Worm (Caenorhabditis elegans) whole organism, L4 larva: ENCODE data around the gene nep-9.
A peak's percentile ranks its signal among the peaks of the same experiment; 100 is the strongest.

ENCODE experiments used
- D1046.2 ChIP-seq: fragments of 200-800 bp; sonication (Bioruptor generic); IDR thresholded peaks from 2 replicates; pipeline ENCODE4 v1.3.6; 2022; ENCODE audit warnings: missing genetic modification characterization, missing compliant biosample characterization
- F37D6.2 ChIP-seq: sonication (generic microtip); optimal IDR thresholded peaks from 2 replicates; lab custom pipeline; 2016; ENCODE audit warnings: mild to moderate bottlenecking, missing genetic modification characterization, missing compliant biosample characterization
- T20F7.1 ChIP-seq: fragments of 200-800 bp; sonication (Bioruptor generic); optimal IDR thresholded peaks from 2 replicates; lab custom pipeline; 2018; ENCODE audit warnings: mild to moderate bottlenecking, missing genetic modification characterization, missing compliant biosample characterization
- Y48G9A.11 ChIP-seq: fragments of 200-800 bp; sonication (Bioruptor generic); IDR thresholded peaks from 2 replicates; pipeline ENCODE4 v1.3.6; 2022; ENCODE audit warnings: missing genetic modification reagents, missing genetic modification characterization, missing compliant biosample characterization
- Y75B8A.6 ChIP-seq: fragments of 200-800 bp; sonication (Bioruptor generic); IDR thresholded peaks from 2 replicates; pipeline ENCODE4 v1.3.6; 2022; ENCODE audit warnings: missing genetic modification reagents, missing genetic modification characterization, missing compliant biosample characterization
- ZK337.2 ChIP-seq: fragments of 200-800 bp; sonication (Bioruptor generic); IDR thresholded peaks from 2 replicates; pipeline ENCODE4 v1.3.6; 2022; ENCODE audit warnings: missing genetic modification reagents, missing genetic modification characterization, missing compliant biosample characterization
- ZK546.5 ChIP-seq, 2 experiments: sonication (generic microtip); optimal IDR thresholded peaks; 2 replicates each; lab custom pipeline; 2017; ENCODE audit warnings: missing biosample characterization in 2 of 2, missing genetic modification characterization in 2 of 2
- aha-1 ChIP-seq: fragments of 150-350 bp; peaks from one replicate; lab custom pipeline; 2014; ENCODE audit warnings: missing biosample characterization, missing genetic modification characterization
- aly-2 ChIP-seq: sonication (generic microtip); optimal IDR thresholded peaks from 2 replicates; lab custom pipeline; 2018; ENCODE audit warnings: missing biosample characterization, missing genetic modification characterization
- ama-1 ChIP-seq: fragments of 150-350 bp; optimal IDR thresholded peaks from 2 replicates; lab custom pipeline; 2014; ENCODE audit warnings: inconsistent platforms, mixed read lengths
- arid-1 ChIP-seq: fragments of 200-800 bp; sonication (Bioruptor generic); conservative IDR thresholded peaks from 2 replicates; pipeline ENCODE4 v1.3.6; 2022; ENCODE audit warnings: missing genetic modification reagents, missing genetic modification characterization, missing compliant biosample characterization
- attf-4 ChIP-seq: sonication (generic microtip); optimal IDR thresholded peaks from 3 replicates; lab custom pipeline; 2017; ENCODE audit warnings: missing biosample characterization, missing genetic modification characterization
- ceh-28 ChIP-seq: fragments of 150-350 bp; optimal IDR thresholded peaks from 2 replicates; lab custom pipeline; 2014; ENCODE audit warnings: missing biosample characterization, missing genetic modification reagents, missing genetic modification characterization
- ceh-44 ChIP-seq: fragments of 200-800 bp; sonication (Bioruptor generic); IDR thresholded peaks from 2 replicates; pipeline ENCODE4 v1.3.6; 2022; ENCODE audit warnings: missing genetic modification reagents, missing genetic modification characterization, missing compliant biosample characterization
- cey-2 ChIP-seq: sonication (generic microtip); optimal IDR thresholded peaks from 3 replicates; lab custom pipeline; 2017; ENCODE audit warnings: missing genetic modification characterization, mild to moderate bottlenecking, missing compliant biosample characterization, antibody characterized with exemption, borderline replicate concordance; ENCODE audit not compliant: insufficient read depth
- daf-19 ChIP-seq: fragments of 200-800 bp; sonication (Bioruptor generic); conservative IDR thresholded peaks from 2 replicates; pipeline ENCODE4 v1.3.6; 2022; ENCODE audit warnings: missing genetic modification characterization, missing compliant biosample characterization
- duxl-1 ChIP-seq: sonication (generic microtip); optimal IDR thresholded peaks from 2 replicates; lab custom pipeline; 2016; ENCODE audit warnings: mild to moderate bottlenecking, missing genetic modification characterization, moderate library complexity, missing compliant biosample characterization; ENCODE audit not compliant: poor library complexity
- fkh-10 ChIP-seq: fragments of 150-350 bp; optimal IDR thresholded peaks from 2 replicates; lab custom pipeline; 2014; ENCODE audit warnings: missing biosample characterization, missing genetic modification reagents, missing genetic modification characterization
- fos-1 ChIP-seq: fragments of 150-350 bp; optimal IDR thresholded peaks from 2 replicates; lab custom pipeline; 2014; ENCODE audit warnings: missing biosample characterization, missing genetic modification characterization
- gei-8 ChIP-seq: fragments of 200-800 bp; sonication (Bioruptor generic); optimal IDR thresholded peaks from 2 replicates; lab custom pipeline; 2018; ENCODE audit warnings: mild to moderate bottlenecking, missing genetic modification characterization, missing compliant biosample characterization
- hlh-30 ChIP-seq: sonication (generic microtip); optimal IDR thresholded peaks from 2 replicates; lab custom pipeline; 2017; ENCODE audit warnings: antibody characterized with exemption, mild to moderate bottlenecking, missing genetic modification characterization, missing compliant biosample characterization; ENCODE audit not compliant: insufficient read depth
- hmg-1.1 ChIP-seq: fragments of 200-800 bp; sonication (Bioruptor generic); IDR thresholded peaks from 2 replicates; pipeline ENCODE4 v1.3.6; 2022; ENCODE audit warnings: missing genetic modification reagents, missing genetic modification characterization, missing compliant biosample characterization
- lim-7 ChIP-seq: fragments of 200-800 bp; sonication (Bioruptor generic); IDR thresholded peaks from 2 replicates; pipeline ENCODE4 v1.3.6; 2022; ENCODE audit warnings: missing genetic modification characterization, missing compliant biosample characterization
- lin-13 ChIP-seq: fragments of 150-350 bp; optimal IDR thresholded peaks from 2 replicates; lab custom pipeline; 2014; ENCODE audit warnings: missing biosample characterization, missing genetic modification reagents, missing genetic modification characterization
- lin-15B ChIP-seq: fragments of 150-350 bp; sonication (generic microtip); optimal IDR thresholded peaks from 3 replicates; lab custom pipeline; 2014; ENCODE audit warnings: missing biosample characterization, missing genetic modification characterization
- madf-9 ChIP-seq: fragments of 200-800 bp; sonication (Bioruptor generic); conservative IDR thresholded peaks from 2 replicates; pipeline ENCODE4 v1.3.6; 2022; ENCODE audit warnings: missing genetic modification reagents, missing genetic modification characterization, missing compliant biosample characterization
- mep-1 ChIP-seq: fragments of 150-350 bp; sonication (generic microtip); optimal IDR thresholded peaks from 3 replicates; lab custom pipeline; 2014; ENCODE audit warnings: missing biosample characterization, missing genetic modification characterization
- nhr-10 ChIP-seq: fragments of 150-350 bp; optimal IDR thresholded peaks from 2 replicates; lab custom pipeline; 2014; ENCODE audit warnings: missing biosample characterization, missing genetic modification characterization
- nhr-111 ChIP-seq: fragments of 200-800 bp; sonication (Bioruptor generic); optimal IDR thresholded peaks from 2 replicates; lab custom pipeline; 2018; ENCODE audit warnings: mild to moderate bottlenecking, missing genetic modification characterization, missing compliant biosample characterization
- nhr-48 ChIP-seq: sonication (generic microtip); optimal IDR thresholded peaks from 2 replicates; lab custom pipeline; 2016; ENCODE audit warnings: mild to moderate bottlenecking, missing genetic modification characterization, missing compliant biosample characterization
- pha-4 ChIP-seq, 2 experiments: fragments of 150-350 bp in 1 of 2; fragments of 200-800 bp in 1 of 2; sonication (Bioruptor generic) in 1 of 2; IDR thresholded peaks in 1 of 2; optimal IDR thresholded peaks in 1 of 2; 2 replicates each; pipeline versions ENCODE4 v1.3.6 to Lab custom; 2014 to 2022; ENCODE audit warnings: missing genetic modification characterization in 2 of 2, missing genetic modification reagents in 2 of 2, missing biosample characterization in 1 of 2, missing compliant biosample characterization in 1 of 2
- php-3 ChIP-seq: fragments of 200-800 bp; sonication (Bioruptor generic); IDR thresholded peaks from 2 replicates; pipeline ENCODE4 v1.3.6; 2022; ENCODE audit warnings: missing genetic modification reagents, missing genetic modification characterization, missing compliant biosample characterization
- pqm-1 ChIP-seq: sonication (generic microtip); optimal IDR thresholded peaks from 2 replicates; lab custom pipeline; 2017; ENCODE audit warnings: missing biosample characterization, missing genetic modification characterization
- rbr-2 ChIP-seq: sonication (generic microtip); optimal IDR thresholded peaks from 2 replicates; lab custom pipeline; 2016; ENCODE audit warnings: missing genotype, missing genetic modification characterization, missing compliant biosample characterization
- snpc-1.2 ChIP-seq: fragments of 200-800 bp; sonication (Bioruptor generic); IDR thresholded peaks from 2 replicates; pipeline ENCODE4 v1.3.6; 2022; ENCODE audit warnings: missing genetic modification reagents, missing genetic modification characterization, missing compliant biosample characterization
- spr-1 ChIP-seq: sonication (generic microtip); optimal IDR thresholded peaks from 2 replicates; lab custom pipeline; 2016; ENCODE audit warnings: mild to moderate bottlenecking, missing genetic modification characterization, missing compliant biosample characterization
- tag-97 ChIP-seq: fragments of 200-800 bp; sonication (Bioruptor generic); IDR thresholded peaks from 2 replicates; pipeline ENCODE4 v1.3.6; 2022; ENCODE audit warnings: missing genetic modification characterization, missing compliant biosample characterization
- unc-130 ChIP-seq: sonication (generic microtip); optimal IDR thresholded peaks from 2 replicates; lab custom pipeline; 2016; ENCODE audit warnings: missing genetic modification reagents, missing genetic modification characterization, missing compliant biosample characterization
- zag-1 ChIP-seq: fragments of 150-350 bp; optimal IDR thresholded peaks from 2 replicates; lab custom pipeline; 2014; ENCODE audit warnings: missing biosample characterization, missing genetic modification characterization
- zfp-2 ChIP-seq: sonication (generic microtip); optimal IDR thresholded peaks from 2 replicates; lab custom pipeline; 2016; ENCODE audit warnings: mild to moderate bottlenecking, missing genetic modification characterization, missing compliant biosample characterization

nep-9 gene

ce11 chrII:3374779-3375178 lies 24.3 kb downstream of the nep-9 start, which contains the start of gene bath-10:
Gene bath-10 (plus strand): TSS chrII:3375079.
- TF ChIP-seq tag-97 (GFP tag; lab: Robert Waterston, UW) (no peak), fos-1 (tag; lab: Kevin White, UChicago) (no peak), cey-2 (tag; lab: Kevin White, UChicago) (no peak), zfp-2 (tag; lab: Kevin White, UChicago) (no peak), madf-9 (no peak)

ce11 chrII:3373875-3374274 lies 25.2 kb downstream of the nep-9 start:
- TF ChIP-seq spr-1 (tag; lab: Kevin White, UChicago) = no peak
- TF ChIP-seq gei-8 (GFP tag; lab: Kevin White, UChicago) = no peak
- no peak for TF ChIP-seq hlh-30 (tag; lab: Kevin White, UChicago)
- TF ChIP-seq attf-4 = no peak
- no peak for TF ChIP-seq daf-19 (GFP tag; lab: Robert Waterston, UW)
- no peak for TF ChIP-seq rbr-2 (tag; lab: Kevin White, UChicago)
- no peak for TF ChIP-seq lin-15B (tag; lab: Kevin White, UChicago)
- no peak for TF ChIP-seq Y75B8A.6 (GFP tag; lab: Robert Waterston, UW)
- TF ChIP-seq unc-130 (GFP tag; lab: Kevin White, UChicago) = no peak
- no peak for TF ChIP-seq fkh-10 (GFP tag; lab: Kevin White, UChicago)
- TF ChIP-seq zfp-2 (tag; lab: Kevin White, UChicago) = no peak
- no peak for TF ChIP-seq tag-97 (GFP tag; lab: Robert Waterston, UW)
- TF ChIP-seq Y48G9A.11 (GFP tag; lab: Robert Waterston, UW) = no peak
- TF ChIP-seq zag-1 = no peak
- TF ChIP-seq F37D6.2 (tag; lab: Kevin White, UChicago) = no peak
- TF ChIP-seq aly-2 (tag; lab: Kevin White, UChicago) = no peak
- no peak for TF ChIP-seq nhr-48 (tag; lab: Kevin White, UChicago)
- TF ChIP-seq aha-1 (tag; lab: Kevin White, UChicago) = no peak
- TF ChIP-seq pqm-1 (tag; lab: Kevin White, UChicago) = no peak

- no peak for TF ChIP-seq nhr-111 (GFP tag; lab: Kevin White, UChicago)
- TF ChIP-seq ama-1 (lab: Kevin White, UChicago) = no peak
- no peak for TF ChIP-seq Y75B8A.6 (GFP tag; lab: Robert Waterston, UW)
- no peak for TF ChIP-seq snpc-1.2 (GFP tag; lab: Robert Waterston, UW)
- TF ChIP-seq lim-7 (GFP tag; lab: Robert Waterston, UW) = no peak
- no peak for TF ChIP-seq daf-19 (GFP tag; lab: Robert Waterston, UW)
- TF ChIP-seq ZK546.5 (tag; optimal IDR thresholded peaks at IDR 0.05; lab: Kevin White, UChicago) = no peak
- no peak for TF ChIP-seq pha-4 (GFP tag; IDR thresholded peaks at IDR 0.05; lab: Robert Waterston, UW)
- TF ChIP-seq pha-4 (tag; optimal IDR thresholded peaks at IDR 0.05; lab: Kevin White, UChicago) = no peak
- TF ChIP-seq ceh-44 (GFP tag; lab: Robert Waterston, UW) = no peak
- no peak for TF ChIP-seq attf-4
- TF ChIP-seq arid-1 (GFP tag; lab: Robert Waterston, UW) = no peak
Observed at ce11 chrII:3371010-3371409, 28.1 kb downstream of the nep-9 start, which contains the start of gene bath-23. Gene bath-23 (plus strand): TSS chrII:3371310.

DNA sequence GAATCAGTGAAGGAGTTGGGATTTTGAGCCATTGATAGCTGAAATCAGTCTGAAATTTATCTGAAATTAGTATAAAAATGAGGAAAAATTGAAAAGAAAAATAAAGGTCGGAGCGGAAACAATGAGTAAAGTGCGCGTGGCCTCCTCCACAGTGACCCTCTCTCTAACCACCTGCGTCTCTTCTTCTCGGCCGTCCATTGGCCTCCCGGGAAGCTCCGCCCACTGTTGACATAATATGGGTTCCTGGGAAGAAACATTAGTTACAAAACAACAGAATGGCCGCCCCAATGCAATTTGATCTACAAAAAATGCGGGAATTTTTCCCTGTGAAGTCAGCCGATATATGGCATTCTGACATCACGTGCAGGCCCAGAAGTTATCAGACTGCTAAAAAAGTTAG lies 29.1 kb downstream of the nep-9 start, which contains the start of gene Y49F6C.8:
TSS of gene Y49F6C.8 (minus strand) at position 51 of the 400 bp plus-strand sequence.
- TF ChIP-seq pqm-1 (tag; lab: Kevin White, UChicago) = no peak
- TF ChIP-seq duxl-1 = peak; percentile 97
- TF ChIP-seq lin-13 = no peak

- no peak for TF ChIP-seq hmg-1.1 (GFP tag; lab: Robert Waterston, UW)
- TF ChIP-seq php-3 (GFP tag; lab: Robert Waterston, UW) = no peak
- TF ChIP-seq D1046.2 (GFP tag; lab: Robert Waterston, UW) = no peak
- TF ChIP-seq arid-1 (GFP tag; lab: Robert Waterston, UW) = no peak
- TF ChIP-seq nhr-10 (tag; lab: Kevin White, UChicago) = no peak
- TF ChIP-seq mep-1 (tag; lab: Kevin White, UChicago) = no peak
- no peak for TF ChIP-seq ceh-28 (tag; lab: Kevin White, UChicago)
- TF ChIP-seq ama-1 (lab: Kevin White, UChicago) = no peak
- no peak for TF ChIP-seq ZK546.5 (tag; optimal IDR thresholded peaks at IDR 0.05; lab: Kevin White, UChicago)
- no peak for TF ChIP-seq ZK337.2
- no peak for TF ChIP-seq hlh-30 (tag; lab: Kevin White, UChicago)
- TF ChIP-seq T20F7.1 (GFP tag; lab: Kevin White, UChicago) = no peak
- TF ChIP-seq ceh-44 (GFP tag; lab: Robert Waterston, UW) = no peak
- no peak for TF ChIP-seq cey-2 (tag; lab: Kevin White, UChicago)
Observed at ce11 chrII:3368097-3368496, 31.0 kb downstream of the nep-9 start, which contains the start of gene Y49F6C.7. Gene Y49F6C.7 (minus strand): TSS chrII:3368197.
